Worm (Caenorhabditis elegans) whole organism, L4 larva: ENCODE measurements around the gene AH9.6.

ENCODE experiments used
- F37D6.2 ChIP-seq: sonication (generic microtip); optimal IDR thresholded peaks from 2 replicates; lab custom pipeline; 2016; ENCODE audit warnings: mild to moderate bottlenecking, missing genetic modification characterization, missing compliant biosample characterization
- F44E2.7 ChIP-seq: fragments of 200-800 bp; sonication (Bioruptor generic); IDR thresholded peaks from 2 replicates; pipeline ENCODE4 v2.1.2; 2022; ENCODE audit warnings: missing genetic modification characterization, missing compliant biosample characterization
- T20F7.1 ChIP-seq: fragments of 200-800 bp; sonication (Bioruptor generic); optimal IDR thresholded peaks from 2 replicates; lab custom pipeline; 2018; ENCODE audit warnings: mild to moderate bottlenecking, missing genetic modification characterization, missing compliant biosample characterization
- T26A8.4 ChIP-seq: fragments of 200-800 bp; sonication (Bioruptor generic); IDR thresholded peaks from 2 replicates; pipeline ENCODE4 v1.3.6; 2022; ENCODE audit warnings: missing genetic modification characterization, missing compliant biosample characterization
- Y105C5A.15 ChIP-seq: fragments of 200-800 bp; sonication (Bioruptor generic); IDR thresholded peaks from 2 replicates; pipeline ENCODE4 v1.3.6; 2022; ENCODE audit warnings: missing genetic modification characterization, missing compliant biosample characterization
- Y48G9A.11 ChIP-seq: fragments of 200-800 bp; sonication (Bioruptor generic); IDR thresholded peaks from 2 replicates; pipeline ENCODE4 v1.3.6; 2022; ENCODE audit warnings: missing genetic modification reagents, missing genetic modification characterization, missing compliant biosample characterization
- ZK337.2 ChIP-seq: fragments of 200-800 bp; sonication (Bioruptor generic); IDR thresholded peaks from 2 replicates; pipeline ENCODE4 v1.3.6; 2022; ENCODE audit warnings: missing genetic modification reagents, missing genetic modification characterization, missing compliant biosample characterization
- aha-1 ChIP-seq: fragments of 150-350 bp; peaks from one replicate; lab custom pipeline; 2014; ENCODE audit warnings: missing biosample characterization, missing genetic modification characterization
- aly-2 ChIP-seq: sonication (generic microtip); optimal IDR thresholded peaks from 2 replicates; lab custom pipeline; 2018; ENCODE audit warnings: missing biosample characterization, missing genetic modification characterization
- arid-1 ChIP-seq: fragments of 200-800 bp; sonication (Bioruptor generic); conservative IDR thresholded peaks from 2 replicates; pipeline ENCODE4 v1.3.6; 2022; ENCODE audit warnings: missing genetic modification reagents, missing genetic modification characterization, missing compliant biosample characterization
- ceh-28 ChIP-seq: fragments of 150-350 bp; optimal IDR thresholded peaks from 2 replicates; lab custom pipeline; 2014; ENCODE audit warnings: missing biosample characterization, missing genetic modification reagents, missing genetic modification characterization
- ceh-32 ChIP-seq: sonication (generic microtip); optimal IDR thresholded peaks from 2 replicates; lab custom pipeline; 2016; ENCODE audit warnings: mild to moderate bottlenecking, missing genetic modification characterization, missing compliant biosample characterization; ENCODE audit not compliant: poor library complexity
- ceh-62 ChIP-seq: sonication (generic microtip); optimal IDR thresholded peaks from 2 replicates; lab custom pipeline; 2017; ENCODE audit warnings: missing biosample characterization, missing genetic modification characterization
- ceh-82 ChIP-seq: sonication (generic microtip); optimal IDR thresholded peaks from 2 replicates; lab custom pipeline; 2017; ENCODE audit warnings: missing biosample characterization, missing genetic modification characterization
- ces-1 ChIP-seq: fragments of 150-350 bp; sonication (generic microtip); optimal IDR thresholded peaks from 4 replicates; lab custom pipeline; 2014; ENCODE audit warnings: missing biosample characterization, missing genetic modification reagents, missing genetic modification characterization
- daf-12 ChIP-seq: fragments of 150-350 bp; optimal IDR thresholded peaks from 2 replicates; lab custom pipeline; 2014; ENCODE audit warnings: missing biosample characterization, missing genetic modification reagents, missing genetic modification characterization
- dmd-8 ChIP-seq: fragments of 200-800 bp; sonication (Bioruptor generic); IDR thresholded peaks from 2 replicates; pipeline ENCODE4 v1.3.6; 2022; ENCODE audit warnings: missing genetic modification characterization, missing compliant biosample characterization
- dmd-9 ChIP-seq: fragments of 200-800 bp; sonication (Bioruptor generic); IDR thresholded peaks from 2 replicates; pipeline ENCODE4 v1.3.6; 2022; ENCODE audit warnings: missing genetic modification reagents, missing genetic modification characterization, missing compliant biosample characterization
- dpl-1 ChIP-seq: fragments of 150-350 bp; optimal IDR thresholded peaks from 2 replicates; lab custom pipeline; 2014; ENCODE audit warnings: missing biosample characterization, missing genetic modification reagents, missing genetic modification characterization
- egl-43 ChIP-seq: fragments of 200-800 bp; sonication (Bioruptor generic); IDR thresholded peaks from 2 replicates; pipeline ENCODE4 v1.3.6; 2022; ENCODE audit warnings: missing genetic modification reagents, missing genetic modification characterization, missing compliant biosample characterization
- fos-1 ChIP-seq: fragments of 150-350 bp; optimal IDR thresholded peaks from 2 replicates; lab custom pipeline; 2014; ENCODE audit warnings: missing biosample characterization, missing genetic modification characterization
- hif-1 ChIP-seq, 2 experiments: sonication (generic microtip); optimal IDR thresholded peaks; 2 replicates each; lab custom pipeline; 2016 to 2017; ENCODE audit warnings: missing compliant biosample characterization in 2 of 2, missing genetic modification characterization in 2 of 2, missing genetic modification reagents in 2 of 2, missing genotype in 2 of 2, mild to moderate bottlenecking in 1 of 2
- hlh-11 ChIP-seq: fragments of 200-800 bp; sonication (Bioruptor generic); optimal IDR thresholded peaks from 2 replicates; lab custom pipeline; 2018; ENCODE audit warnings: mild to moderate bottlenecking, missing genetic modification characterization, missing compliant biosample characterization
- jun-1 ChIP-seq: fragments of 150-350 bp; optimal IDR thresholded peaks from 2 replicates; lab custom pipeline; 2014; ENCODE audit warnings: missing biosample characterization, missing genetic modification reagents, missing genetic modification characterization
- lin-15B ChIP-seq: fragments of 150-350 bp; sonication (generic microtip); optimal IDR thresholded peaks from 3 replicates; lab custom pipeline; 2014; ENCODE audit warnings: missing biosample characterization, missing genetic modification characterization
- lin-39 ChIP-seq: fragments of 150-350 bp; optimal IDR thresholded peaks from 2 replicates; lab custom pipeline; 2014; ENCODE audit warnings: missing biosample characterization, missing genetic modification reagents, missing genetic modification characterization
- madf-9 ChIP-seq: fragments of 200-800 bp; sonication (Bioruptor generic); conservative IDR thresholded peaks from 2 replicates; pipeline ENCODE4 v1.3.6; 2022; ENCODE audit warnings: missing genetic modification reagents, missing genetic modification characterization, missing compliant biosample characterization
- mdl-1 ChIP-seq, 2 experiments: fragments of 150-350 bp in 1 of 2; sonication (generic microtip) in 1 of 2; optimal IDR thresholded peaks; 2 replicates each; lab custom pipeline; 2014 to 2017; ENCODE audit warnings: missing biosample characterization in 2 of 2, missing genetic modification characterization in 2 of 2
- mep-1 ChIP-seq: fragments of 150-350 bp; sonication (generic microtip); optimal IDR thresholded peaks from 3 replicates; lab custom pipeline; 2014; ENCODE audit warnings: missing biosample characterization, missing genetic modification characterization
- mes-2 ChIP-seq: sonication (generic microtip); optimal IDR thresholded peaks from 2 replicates; lab custom pipeline; 2016; ENCODE audit warnings: missing genotype, mild to moderate bottlenecking, missing genetic modification characterization, missing compliant biosample characterization; ENCODE audit not compliant: poor library complexity, severe bottlenecking
- mxl-2 ChIP-seq: fragments of 200-800 bp; sonication (Bioruptor generic); conservative IDR thresholded peaks from 2 replicates; pipeline ENCODE4 v1.3.6; 2022; ENCODE audit warnings: missing genetic modification reagents, missing genetic modification characterization, missing compliant biosample characterization
- nhr-10 ChIP-seq: fragments of 150-350 bp; optimal IDR thresholded peaks from 2 replicates; lab custom pipeline; 2014; ENCODE audit warnings: missing biosample characterization, missing genetic modification characterization
- nhr-102 ChIP-seq: sonication (generic microtip); optimal IDR thresholded peaks from 2 replicates; lab custom pipeline; 2016; ENCODE audit warnings: mild to moderate bottlenecking, missing genetic modification characterization, moderate library complexity, missing compliant biosample characterization
- nhr-111 ChIP-seq: fragments of 200-800 bp; sonication (Bioruptor generic); optimal IDR thresholded peaks from 2 replicates; lab custom pipeline; 2018; ENCODE audit warnings: mild to moderate bottlenecking, missing genetic modification characterization, missing compliant biosample characterization
- nhr-237 ChIP-seq: sonication (generic microtip); optimal IDR thresholded peaks from 2 replicates; lab custom pipeline; 2017; ENCODE audit warnings: missing biosample characterization, missing genetic modification characterization
- nhr-28 ChIP-seq: fragments of 150-350 bp; optimal IDR thresholded peaks from 2 replicates; lab custom pipeline; 2014; ENCODE audit warnings: missing biosample characterization, missing genetic modification characterization
- nhr-41 ChIP-seq: fragments of 200-800 bp; sonication (Bioruptor generic); IDR thresholded peaks from 2 replicates; pipeline ENCODE4 v1.3.6; 2022; ENCODE audit warnings: missing genetic modification reagents, missing genetic modification characterization, missing compliant biosample characterization
- nhr-6 ChIP-seq: fragments of 150-350 bp; optimal IDR thresholded peaks from 2 replicates; lab custom pipeline; 2014; ENCODE audit warnings: missing biosample characterization, missing genetic modification characterization
- php-3 ChIP-seq: fragments of 200-800 bp; sonication (Bioruptor generic); IDR thresholded peaks from 2 replicates; pipeline ENCODE4 v1.3.6; 2022; ENCODE audit warnings: missing genetic modification reagents, missing genetic modification characterization, missing compliant biosample characterization
- pqm-1 ChIP-seq: sonication (generic microtip); optimal IDR thresholded peaks from 2 replicates; lab custom pipeline; 2017; ENCODE audit warnings: missing biosample characterization, missing genetic modification characterization
- sdz-12 ChIP-seq: fragments of 200-800 bp; sonication (Bioruptor generic); optimal IDR thresholded peaks from 2 replicates; lab custom pipeline; 2018; ENCODE audit warnings: mild to moderate bottlenecking, missing genetic modification characterization, missing compliant biosample characterization
- set-16 ChIP-seq: fragments of 200-800 bp; sonication (Bioruptor generic); IDR thresholded peaks from 2 replicates; pipeline ENCODE4 v1.3.6; 2022; ENCODE audit warnings: missing genetic modification reagents, missing genetic modification characterization, missing compliant biosample characterization
- snpc-1.2 ChIP-seq: fragments of 200-800 bp; sonication (Bioruptor generic); IDR thresholded peaks from 2 replicates; pipeline ENCODE4 v1.3.6; 2022; ENCODE audit warnings: missing genetic modification reagents, missing genetic modification characterization, missing compliant biosample characterization
- spr-3 ChIP-seq: fragments of 200-800 bp; sonication (Bioruptor generic); optimal IDR thresholded peaks from 2 replicates; lab custom pipeline; 2018; ENCODE audit warnings: mild to moderate bottlenecking, missing genetic modification characterization, missing compliant biosample characterization
- tag-97 ChIP-seq: fragments of 200-800 bp; sonication (Bioruptor generic); IDR thresholded peaks from 2 replicates; pipeline ENCODE4 v1.3.6; 2022; ENCODE audit warnings: missing genetic modification characterization, missing compliant biosample characterization
- tra-1 ChIP-seq: fragments of 200-800 bp; sonication (Bioruptor generic); IDR thresholded peaks from 2 replicates; pipeline ENCODE4 v1.3.6; 2022; ENCODE audit warnings: missing genetic modification reagents, missing genetic modification characterization, missing compliant biosample characterization
- unc-39 ChIP-seq: sonication (generic microtip); optimal IDR thresholded peaks from 2 replicates; lab custom pipeline; 2017; ENCODE audit warnings: missing biosample characterization, missing genetic modification characterization
- unc-62 ChIP-seq, 3 experiments: fragments of 150-350 bp in 1 of 3; sonication (generic microtip); optimal IDR thresholded peaks in 2 of 3; peaks in 1 of 3; 1 replicate in 1 of 3; 2 replicates in 2 of 3; lab custom pipeline; 2014 to 2017; ENCODE audit warnings: missing biosample characterization in 3 of 3, missing genetic modification characterization in 3 of 3, missing genetic modification reagents in 3 of 3, missing genotype in 1 of 3
- zag-1 ChIP-seq: fragments of 150-350 bp; optimal IDR thresholded peaks from 2 replicates; lab custom pipeline; 2014; ENCODE audit warnings: missing biosample characterization, missing genetic modification characterization
- zip-11 ChIP-seq: fragments of 200-800 bp; sonication (Bioruptor generic); IDR thresholded peaks from 2 replicates; pipeline ENCODE4 v1.3.6; 2022; ENCODE audit warnings: missing genetic modification characterization, missing compliant biosample characterization
- ztf-7 ChIP-seq: fragments of 150-350 bp; optimal IDR thresholded peaks from 2 replicates; lab custom pipeline; 2014; ENCODE audit warnings: missing biosample characterization, missing genetic modification characterization

Gene AH9.6

DNA sequence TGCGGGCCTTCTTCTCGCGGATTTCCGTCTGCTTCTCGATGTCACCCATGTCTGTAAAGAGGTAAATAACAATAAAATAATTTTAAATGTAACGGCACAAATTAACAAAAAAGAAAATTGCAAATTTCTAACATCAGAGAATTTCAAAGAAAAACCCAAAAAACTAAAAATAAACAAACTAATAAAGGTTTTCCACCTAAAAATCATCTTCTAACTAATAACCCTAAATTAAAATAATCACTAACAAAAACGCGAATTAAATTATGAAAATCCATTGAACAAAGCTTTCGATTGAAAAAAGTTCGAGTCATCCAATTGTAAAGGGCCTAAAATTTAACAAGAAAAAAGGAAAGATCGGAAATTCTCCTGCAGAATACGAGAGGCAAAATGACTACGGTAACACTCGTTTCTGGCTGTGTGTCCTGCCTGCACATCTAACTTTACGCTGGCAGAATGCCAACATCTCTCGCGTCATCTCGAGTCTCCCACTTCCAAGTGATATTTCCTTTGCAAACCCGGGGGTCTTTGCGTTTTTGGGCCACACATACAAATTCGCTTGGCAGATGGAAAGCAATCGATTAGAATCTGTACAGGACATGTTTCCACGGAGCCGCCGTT, 25.3 kb downstream of the AH9.6 start, which contains the start of gene rpl-11.2 (continued):
- TF ChIP-seq zag-1 (peak; percentile 73), zip-11 (GFP tag; lab: Robert Waterston, UW) (no peak), Y105C5A.15 (no peak), ceh-28 (tag; lab: Kevin White, UChicago) (peak; percentile 49), mep-1 (tag; lab: Kevin White, UChicago) (peak; percentile 99), ZK337.2 (GFP tag; lab: Robert Waterston, UW) (no peak), Y48G9A.11 (GFP tag; lab: Robert Waterston, UW) (no peak), nhr-237 (peak; percentile 18), aly-2 (tag; lab: Kevin White, UChicago) (no peak), spr-3 (GFP tag; lab: Kevin White, UChicago) (peak; percentile 58), hif-1 (tag; optimal IDR thresholded peaks at IDR 0.05; lab: Kevin White, UChicago) (peak in 1 of 2 experiments; percentile 88), dmd-9 (GFP tag; lab: Robert Waterston, UW) (peak; percentile 65), daf-12 (no peak), ceh-82 (tag; lab: Kevin White, UChicago) (no peak), dmd-8 (GFP tag; lab: Robert Waterston, UW) (peak; percentile 49; the same call in 1 of the 2 replicates), pqm-1 (peak; percentile 58), jun-1 (tag; lab: Kevin White, UChicago) (peak; percentile 84), egl-43 (GFP tag; lab: Robert Waterston, UW) (no peak; the same call in none of the 2 replicates), set-16 (GFP tag; lab: Robert Waterston, UW) (peak; percentile 21; the same call in 1 of the 2 replicates), aha-1 (peak; percentile 100), hlh-11 (tag; lab: Kevin White, UChicago) (peak; percentile 96), lin-15B (tag; lab: Kevin White, UChicago) (peak; percentile 53), mdl-1 (tag; optimal IDR thresholded peaks at IDR 0.05; lab: Kevin White, UChicago) (peak in 1 of 2 experiments; percentile 80), ceh-32 (tag; lab: Kevin White, UChicago) (peak; percentile 40), T26A8.4 (peak; percentile 94), dpl-1 (GFP tag; lab: Kevin White, UChicago) (peak; percentile 88), tra-1 (GFP tag; lab: Robert Waterston, UW) (peak; percentile 99), F37D6.2 (tag; lab: Kevin White, UChicago) (peak; percentile 92), ces-1 (GFP tag; lab: Kevin White, UChicago) (peak; percentile 73), mes-2 (tag; lab: Kevin White, UChicago) (peak; percentile 93), snpc-1.2 (GFP tag; lab: Robert Waterston, UW) (no peak), F44E2.7 (GFP tag; lab: Robert Waterston, UW) (no peak), arid-1 (GFP tag; lab: Robert Waterston, UW) (no peak; the same call in none of the 2 replicates), nhr-102 (peak; percentile 94), T20F7.1 (GFP tag; lab: Kevin White, UChicago) (peak; percentile 86), madf-9 (peak; percentile 84), unc-62 (GFP tag; optimal IDR thresholded peaks at IDR 0.05 in 1 of 2; lab: Kevin White, UChicago) (peak in 1 of 2 experiments; percentile 97), unc-62 (tag; optimal IDR thresholded peaks at IDR 0.05; lab: Kevin White, UChicago) (no peak), nhr-111 (no peak), fos-1 (no peak), unc-39 (tag; lab: Kevin White, UChicago) (no peak), nhr-10 (tag; lab: Kevin White, UChicago) (peak; percentile 66), ceh-62 (no peak), php-3 (GFP tag; lab: Robert Waterston, UW) (peak; percentile 73), nhr-41 (no peak), ztf-7 (peak; percentile 88), nhr-28 (tag; lab: Kevin White, UChicago) (peak; percentile 89), lin-39 (tag; lab: Kevin White, UChicago) (peak; percentile 69), tag-97 (GFP tag; lab: Robert Waterston, UW) (no peak), nhr-6 (tag; lab: Kevin White, UChicago) (peak; percentile 98), mxl-2 (GFP tag; lab: Robert Waterston, UW) (no peak), sdz-12 (GFP tag; lab: Kevin White, UChicago) (no peak)
